Worm (Caenorhabditis elegans): ENCODE measurements around the gene ZK1251.3.
A peak's percentile ranks its signal among the peaks of the same experiment; 100 is the strongest.

Gene ZK1251.3

DNA sequence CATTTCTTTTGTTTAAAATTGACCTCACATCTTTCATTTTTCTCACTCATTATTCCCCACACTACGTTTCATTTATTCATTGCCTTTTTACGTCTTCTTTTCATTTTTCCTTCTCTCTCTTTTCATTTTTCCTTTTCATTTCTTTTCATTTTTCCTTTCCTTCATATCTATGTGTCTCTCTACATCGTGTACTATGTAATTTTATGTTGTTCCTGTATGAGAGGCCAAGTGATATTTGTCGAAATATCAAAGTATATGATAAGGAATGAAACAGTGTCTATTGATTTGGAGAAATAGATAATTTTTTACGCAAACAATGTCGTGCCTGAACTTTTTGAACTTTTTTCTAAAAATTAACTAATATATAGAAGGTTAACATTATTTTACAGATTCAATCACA, 33.0 kb downstream of the ZK1251.3 start (continued):
- TF ChIP-seq unc-39 (tag; optimal IDR thresholded peaks at IDR 0.05) (no peak), mdl-1 (tag; optimal IDR thresholded peaks at IDR 0.05) (no peak), lin-15B (tag; optimal IDR thresholded peaks at IDR 0.05) (no peak), nhr-23 (tag; optimal IDR thresholded peaks at IDR 0.05) (peak; percentile 49), ceh-28 (tag; optimal IDR thresholded peaks at IDR 0.05) (peak; percentile 59), pqm-1 (tag; optimal IDR thresholded peaks at IDR 0.05) (peak; percentile 72), eor-1 (tag; optimal IDR thresholded peaks at IDR 0.05) (no peak), nhr-76 (tag; optimal IDR thresholded peaks at IDR 0.05) (no peak), egl-27 (tag; optimal IDR thresholded peaks at IDR 0.05) (no peak), nhr-28 (tag; optimal IDR thresholded peaks at IDR 0.05) (no peak), nhr-77 (tag; optimal IDR thresholded peaks at IDR 0.05) (no peak)

DNA sequence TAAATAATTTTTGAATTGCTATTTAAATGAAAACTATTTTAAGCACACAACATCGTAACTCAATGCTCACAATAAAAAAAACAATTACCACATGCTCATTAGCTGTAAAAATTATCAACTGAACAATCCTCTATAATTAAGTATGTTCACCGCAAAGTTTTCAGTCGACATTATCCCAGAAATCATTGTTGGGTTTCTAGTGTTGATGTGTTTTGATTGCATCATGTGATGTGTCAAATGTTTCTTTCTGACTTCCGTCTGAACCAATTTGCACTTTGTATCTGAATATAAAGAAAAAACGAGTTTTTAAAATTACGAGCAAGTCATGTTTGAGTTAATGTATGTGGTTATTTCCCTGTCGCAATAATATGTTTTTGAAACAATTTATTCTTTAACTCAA, 34.4 kb downstream of the ZK1251.3 start:
- TF ChIP-seq fos-1 (tag; optimal IDR thresholded peaks at IDR 0.05) (no peak), skn-1 (tag; optimal IDR thresholded peaks at IDR 0.05) (peak; percentile 15), unc-39 (tag; optimal IDR thresholded peaks at IDR 0.05) (no peak)

DNA sequence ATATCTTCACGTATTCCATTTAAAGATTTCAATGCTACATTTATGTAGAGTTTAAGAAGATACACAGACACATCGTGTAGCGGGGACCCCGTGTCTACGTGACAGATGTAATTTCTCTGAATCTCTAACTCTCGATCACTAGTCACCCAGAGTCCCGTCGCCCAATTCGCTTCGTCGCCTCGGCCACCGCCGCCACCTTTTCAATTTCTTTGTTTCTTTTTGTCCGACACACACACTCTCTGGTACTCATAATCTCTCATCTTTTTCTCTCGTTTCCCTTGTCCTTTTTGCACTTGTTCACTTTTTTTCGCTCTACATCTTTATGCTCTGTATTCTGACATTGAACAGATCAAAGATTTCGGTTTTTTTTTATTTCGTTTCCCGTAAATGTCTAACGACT, 34.9 kb downstream of the ZK1251.3 start:
- TF ChIP-seq tbx-2 (tag; optimal IDR thresholded peaks at IDR 0.05) (peak; percentile 37), skn-1 (tag; optimal IDR thresholded peaks at IDR 0.05) (peak; percentile 99), lsy-12 (tag; optimal IDR thresholded peaks at IDR 0.05) (no peak), hmg-11 (tag; optimal IDR thresholded peaks at IDR 0.05) (peak; percentile 68), nfya-1 (tag; optimal IDR thresholded peaks at IDR 0.05; ENCODE audit: insufficient read depth) (peak; percentile 79), egl-5 (tag; optimal IDR thresholded peaks at IDR 0.05) (peak; percentile 68), lin-39 (tag; optimal IDR thresholded peaks at IDR 0.05) (peak; percentile 53), daf-12 (tag; optimal IDR thresholded peaks at IDR 0.05) (no peak), nhr-43 (tag; optimal IDR thresholded peaks at IDR 0.05; ENCODE audit: poor library complexity, severe bottlenecking) (peak; percentile 57), ama-1 (optimal IDR thresholded peaks at IDR 0.05) (peak; percentile 86), jun-1 (tag; optimal IDR thresholded peaks at IDR 0.05) (peak; percentile 76), ztf-11 (tag; optimal IDR thresholded peaks at IDR 0.05) (no peak), unc-62 (GFP tag; optimal IDR thresholded peaks at IDR 0.05) (no peak), snpc-4 (tag; optimal IDR thresholded peaks at IDR 0.05) (peak; percentile 32), lin-15B (tag; optimal IDR thresholded peaks at IDR 0.05) (peak; percentile 54), nhr-77 (tag; optimal IDR thresholded peaks at IDR 0.05) (no peak), nhr-11 (tag; optimal IDR thresholded peaks at IDR 0.05) (peak; percentile 5), fkh-10 (GFP tag; optimal IDR thresholded peaks at IDR 0.05) (no peak), mml-1 (tag; optimal IDR thresholded peaks at IDR 0.05) (no peak), nhr-25 (tag; optimal IDR thresholded peaks at IDR 0.05) (peak; percentile 77), elt-2 (tag; optimal IDR thresholded peaks at IDR 0.05) (peak; percentile 77), elt-1 (tag; optimal IDR thresholded peaks at IDR 0.05) (peak; percentile 23), R02D3.7 (tag; optimal IDR thresholded peaks at IDR 0.05) (peak; percentile 4), mdl-1 (tag; optimal IDR thresholded peaks at IDR 0.05) (no peak), ceh-9 (tag; optimal IDR thresholded peaks at IDR 0.05) (no peak), unc-39 (tag; optimal IDR thresholded peaks at IDR 0.05) (no peak), nhr-12 (tag; optimal IDR thresholded peaks at IDR 0.05) (no peak), pha-4 (tag; optimal IDR thresholded peaks at IDR 0.05) (peak; percentile 90), eor-1 (tag; optimal IDR thresholded peaks at IDR 0.05) (no peak), pqm-1 (tag; optimal IDR thresholded peaks at IDR 0.05) (peak; percentile 80), ceh-28 (tag; optimal IDR thresholded peaks at IDR 0.05) (peak; percentile 52), nhr-23 (tag; optimal IDR thresholded peaks at IDR 0.05) (peak; percentile 82), zag-1 (tag; optimal IDR thresholded peaks at IDR 0.05) (no peak)

DNA sequence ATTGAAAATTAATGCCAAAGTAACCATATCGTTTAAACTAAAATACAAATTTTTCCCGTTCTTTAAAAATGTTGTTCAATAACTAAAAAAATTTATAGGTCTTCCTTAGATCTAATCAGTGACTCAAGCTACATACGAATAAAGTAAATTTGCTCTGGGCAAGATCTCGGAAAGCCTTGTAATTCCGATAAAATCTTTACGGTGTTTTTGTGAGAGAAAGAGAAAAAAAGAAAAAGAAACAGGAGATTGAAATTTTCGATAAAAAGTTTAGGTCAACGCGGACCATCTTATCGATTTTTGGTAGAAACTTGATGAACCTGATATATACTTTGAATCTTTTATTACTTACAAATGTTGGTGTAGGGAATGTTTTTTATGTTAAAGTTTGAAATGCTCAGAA, 39.7 kb downstream of the ZK1251.3 start:
- TF ChIP-seq nhr-23 (tag; optimal IDR thresholded peaks at IDR 0.05), result peak; percentile 75
- TF ChIP-seq ZK546.5 (tag; optimal IDR thresholded peaks at IDR 0.05), result no peak
- peak; percentile 26 for TF ChIP-seq ceh-28 (tag; optimal IDR thresholded peaks at IDR 0.05)
- peak; percentile 92 for TF ChIP-seq elt-1 (tag; optimal IDR thresholded peaks at IDR 0.05)

Measured in whole organism, L3 larva.